Worm (Caenorhabditis elegans) whole organism, L1 larva: ENCODE results near the gene C44B11.1.

Source experiments
- F16B12.6 ChIP-seq: fragments of 150-350 bp; optimal IDR thresholded peaks from 2 replicates; lab custom pipeline; 2014; ENCODE audit warnings: missing biosample characterization, missing genetic modification characterization
- Y116A8C.19 ChIP-seq: sonication (generic microtip); optimal IDR thresholded peaks from 2 replicates; lab custom pipeline; 2016; ENCODE audit warnings: missing compliant biosample characterization, missing genetic modification characterization, borderline replicate concordance
- aly-2 ChIP-seq: fragments of 150-350 bp; optimal IDR thresholded peaks from 2 replicates; lab custom pipeline; 2014; ENCODE audit warnings: missing biosample characterization, missing genetic modification characterization
- ceh-8 ChIP-seq: fragments of 200-800 bp; sonication (Bioruptor generic); optimal IDR thresholded peaks from 2 replicates; lab custom pipeline; 2018; ENCODE audit warnings: mild to moderate bottlenecking, missing genetic modification characterization, moderate library complexity, missing compliant biosample characterization
- ceh-90 ChIP-seq: sonication (generic microtip); optimal IDR thresholded peaks from 2 replicates; lab custom pipeline; 2016; ENCODE audit warnings: missing genetic modification characterization, missing compliant biosample characterization
- dpl-1 ChIP-seq, 3 experiments: fragments of 150-350 bp in 2 of 3; sonication (generic microtip) in 1 of 3; optimal IDR thresholded peaks; 2 replicates each; lab custom pipeline; 2014 to 2017; ENCODE audit warnings: missing biosample characterization in 3 of 3, missing genetic modification characterization in 3 of 3, missing genetic modification reagents in 3 of 3
- efl-1 ChIP-seq, 4 experiments: fragments of 150-350 bp; optimal IDR thresholded peaks in 3 of 4; peaks in 1 of 4; 1 replicate in 1 of 4; 2 replicates in 3 of 4; lab custom pipeline; 2014; ENCODE audit warnings: missing biosample characterization in 2 of 4, missing genetic modification characterization in 2 of 4, missing genetic modification reagents in 2 of 4
- egl-27 ChIP-seq, 2 experiments: fragments of 150-350 bp in 1 of 2; sonication (generic microtip); optimal IDR thresholded peaks; 3 replicates each; lab custom pipeline; 2017 to 2018; ENCODE audit warnings: missing biosample characterization in 2 of 2, missing genetic modification characterization in 2 of 2, missing genetic modification reagents in 2 of 2
- elt-2 ChIP-seq: sonication (generic microtip); optimal IDR thresholded peaks from 2 replicates; lab custom pipeline; 2016; ENCODE audit warnings: missing genetic modification characterization, mild to moderate bottlenecking, inconsistent platforms, missing compliant biosample characterization, missing genetic modification reagents
- elt-3 ChIP-seq, 6 experiments: fragments of 150-350 bp in 1 of 6; sonication (generic microtip); optimal IDR thresholded peaks; 2 replicates each; lab custom pipeline; 2017 to 2018; ENCODE audit warnings: missing biosample characterization in 6 of 6, missing genetic modification characterization in 6 of 6, inconsistent platforms in 1 of 6
- ets-5 ChIP-seq: fragments of 200-800 bp; sonication (Bioruptor generic); IDR thresholded peaks from 2 replicates; pipeline ENCODE4 v1.3.6; 2022; ENCODE audit warnings: missing genetic modification characterization, missing compliant biosample characterization
- fkh-10 ChIP-seq: sonication (generic microtip); optimal IDR thresholded peaks from 2 replicates; lab custom pipeline; 2017; ENCODE audit warnings: missing biosample characterization, missing genetic modification reagents, missing genetic modification characterization
- fkh-4 ChIP-seq: sonication (generic microtip); optimal IDR thresholded peaks from 2 replicates; lab custom pipeline; 2016; ENCODE audit warnings: missing compliant biosample characterization, missing genetic modification characterization, borderline replicate concordance
- fkh-8 ChIP-seq: sonication (generic microtip); optimal IDR thresholded peaks from 2 replicates; lab custom pipeline; 2016; ENCODE audit warnings: mild to moderate bottlenecking, missing genetic modification characterization, missing compliant biosample characterization
- hlh-4 ChIP-seq: sonication (generic microtip); optimal IDR thresholded peaks from 2 replicates; lab custom pipeline; 2016; ENCODE audit warnings: mild to moderate bottlenecking, missing genetic modification characterization, missing compliant biosample characterization
- hpl-2 ChIP-seq: fragments of 150-350 bp; optimal IDR thresholded peaks from 2 replicates; lab custom pipeline; 2014; ENCODE audit warnings: missing biosample characterization, missing genetic modification reagents, missing genetic modification characterization
- irx-1 ChIP-seq: sonication (generic microtip); optimal IDR thresholded peaks from 2 replicates; lab custom pipeline; 2016; ENCODE audit warnings: missing genetic modification characterization, missing compliant biosample characterization
- isw-1 ChIP-seq: fragments of 200-800 bp; sonication (Bioruptor generic); IDR thresholded peaks from 2 replicates; pipeline ENCODE4 v1.3.6; 2022; ENCODE audit warnings: missing genetic modification characterization, missing compliant biosample characterization
- jun-1 ChIP-seq: fragments of 150-350 bp; optimal IDR thresholded peaks from 2 replicates; lab custom pipeline; 2014; ENCODE audit warnings: missing biosample characterization, missing genetic modification reagents, missing genetic modification characterization
- lin-14 ChIP-seq: fragments of 200-800 bp; sonication (Bioruptor generic); optimal IDR thresholded peaks from 2 replicates; lab custom pipeline; 2018; ENCODE audit warnings: mild to moderate bottlenecking, missing genetic modification characterization, moderate library complexity, missing compliant biosample characterization
- lin-35 ChIP-seq, 2 experiments: fragments of 150-350 bp; optimal IDR thresholded peaks; 2 replicates each; lab custom pipeline; 2014; ENCODE audit warnings: missing biosample characterization in 2 of 2, missing genetic modification characterization in 2 of 2, missing genetic modification reagents in 2 of 2
- lir-3 ChIP-seq: sonication (generic microtip); optimal IDR thresholded peaks from 2 replicates; lab custom pipeline; 2016; ENCODE audit warnings: mild to moderate bottlenecking, missing genetic modification characterization, moderate library complexity, missing compliant biosample characterization; ENCODE audit not compliant: poor library complexity
- lsy-2 ChIP-seq, 2 experiments: fragments of 150-350 bp; optimal IDR thresholded peaks; 2 replicates each; lab custom pipeline; 2014; ENCODE audit warnings: missing biosample characterization in 2 of 2, missing genetic modification characterization in 2 of 2
- mep-1 ChIP-seq: fragments of 150-350 bp; optimal IDR thresholded peaks from 2 replicates; lab custom pipeline; 2014; ENCODE audit warnings: missing biosample characterization, missing genetic modification characterization
- nhr-19 ChIP-seq: fragments of 200-800 bp; sonication (Bioruptor generic); conservative IDR thresholded peaks from 2 replicates; pipeline ENCODE4 v1.3.6; 2022; ENCODE audit warnings: missing genetic modification characterization, missing compliant biosample characterization
- nhr-20 ChIP-seq: sonication (generic microtip); optimal IDR thresholded peaks from 2 replicates; lab custom pipeline; 2016; ENCODE audit warnings: mild to moderate bottlenecking, missing genetic modification characterization, missing compliant biosample characterization
- nhr-47 ChIP-seq: sonication (generic microtip); optimal IDR thresholded peaks from 2 replicates; lab custom pipeline; 2016; ENCODE audit warnings: mild to moderate bottlenecking, missing genetic modification characterization, moderate library complexity, missing compliant biosample characterization
- nhr-71 ChIP-seq: sonication (generic microtip); optimal IDR thresholded peaks from 2 replicates; lab custom pipeline; 2016; ENCODE audit warnings: mild to moderate bottlenecking, missing genetic modification characterization, moderate library complexity, missing compliant biosample characterization
- nhr-76 ChIP-seq: sonication (generic microtip); optimal IDR thresholded peaks from 2 replicates; lab custom pipeline; 2017; ENCODE audit warnings: missing biosample characterization, missing genetic modification characterization
- nhr-77 ChIP-seq: fragments of 150-350 bp; optimal IDR thresholded peaks from 2 replicates; lab custom pipeline; 2014; ENCODE audit warnings: missing biosample characterization, missing genetic modification characterization
- nhr-84 ChIP-seq: sonication (generic microtip); optimal IDR thresholded peaks from 2 replicates; lab custom pipeline; 2017; ENCODE audit warnings: missing biosample characterization, missing genetic modification characterization
- pag-3 ChIP-seq: sonication (generic microtip); optimal IDR thresholded peaks from 2 replicates; lab custom pipeline; 2017; ENCODE audit warnings: missing genetic modification characterization, mild to moderate bottlenecking, missing compliant biosample characterization, antibody characterized with exemption, borderline replicate concordance; ENCODE audit not compliant: insufficient read depth
- pax-3 ChIP-seq: fragments of 200-800 bp; sonication (Bioruptor generic); optimal IDR thresholded peaks from 2 replicates; lab custom pipeline; 2018; ENCODE audit warnings: mild to moderate bottlenecking, missing genetic modification characterization, moderate library complexity, missing compliant biosample characterization
- pqm-1 ChIP-seq: sonication (generic microtip); optimal IDR thresholded peaks from 3 replicates; lab custom pipeline; 2017; ENCODE audit warnings: missing biosample characterization, missing genetic modification characterization
- snpc-4 ChIP-seq: fragments of 150-350 bp; optimal IDR thresholded peaks from 2 replicates; lab custom pipeline; 2014; ENCODE audit warnings: missing biosample characterization, missing genetic modification characterization
- sptf-1 ChIP-seq: fragments of 150-350 bp; optimal IDR thresholded peaks from 2 replicates; lab custom pipeline; 2014; ENCODE audit warnings: missing biosample characterization, missing genetic modification characterization
- swsn-7 ChIP-seq: sonication (generic microtip); optimal IDR thresholded peaks from 2 replicates; lab custom pipeline; 2016; ENCODE audit warnings: missing genetic modification characterization, missing compliant biosample characterization
- tbx-2 ChIP-seq: sonication (generic microtip); optimal IDR thresholded peaks from 2 replicates; lab custom pipeline; 2016; ENCODE audit warnings: missing genetic modification characterization, missing compliant biosample characterization
- unc-130 ChIP-seq: fragments of 150-350 bp; optimal IDR thresholded peaks from 2 replicates; lab custom pipeline; 2017; ENCODE audit warnings: missing biosample characterization, missing genetic modification characterization, inconsistent platforms
- unc-30 ChIP-seq: sonication (generic microtip); optimal IDR thresholded peaks from 2 replicates; lab custom pipeline; 2017; ENCODE audit warnings: missing biosample characterization, missing genetic modification characterization
- unc-62 ChIP-seq: fragments of 150-350 bp; optimal IDR thresholded peaks from 2 replicates; lab custom pipeline; 2014; ENCODE audit warnings: missing biosample characterization, missing genetic modification reagents, missing genetic modification characterization
- unc-86 ChIP-seq: sonication (generic microtip); optimal IDR thresholded peaks from 2 replicates; lab custom pipeline; 2016; ENCODE audit warnings: missing genetic modification characterization, missing compliant biosample characterization
- unc-98 ChIP-seq: fragments of 200-800 bp; sonication (Bioruptor generic); IDR thresholded peaks from 2 replicates; pipeline ENCODE4 v1.3.6; 2022; ENCODE audit warnings: missing genetic modification characterization, missing compliant biosample characterization
- xbp-1 ChIP-seq: sonication (generic microtip); optimal IDR thresholded peaks from 2 replicates; lab custom pipeline; 2016; ENCODE audit warnings: missing genetic modification characterization, missing compliant biosample characterization

The C44B11.1 gene

DNA sequence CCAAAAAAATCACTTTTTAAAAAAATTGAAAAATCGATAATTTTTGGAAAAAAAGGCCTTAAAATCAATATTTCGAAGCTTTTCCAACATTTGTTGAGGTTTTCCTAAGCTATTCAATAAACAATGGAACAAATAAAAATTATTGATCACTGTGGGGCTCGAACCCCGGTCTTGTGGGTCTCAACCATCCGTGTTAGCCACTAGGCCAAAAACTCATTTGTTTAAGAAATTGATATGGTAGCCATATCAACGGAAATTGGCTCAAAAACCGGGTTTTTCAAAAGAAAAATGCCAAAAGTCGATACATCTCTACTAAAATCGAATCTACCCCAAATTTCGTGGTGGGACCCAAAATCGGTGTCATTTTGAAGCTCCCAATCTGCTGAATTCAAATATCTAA is 43.1 kb upstream of the C44B11.1 start:
- TF ChIP-seq unc-62 (GFP tag; lab: Kevin White, UChicago) = no peak
- no peak for TF ChIP-seq ceh-90 (tag; lab: Kevin White, UChicago)
- TF ChIP-seq hlh-4 (tag; lab: Kevin White, UChicago) = no peak
- TF ChIP-seq nhr-77 (tag; lab: Kevin White, UChicago) = no peak
- no peak for TF ChIP-seq lsy-2 (tag; optimal IDR thresholded peaks at IDR 0.05; lab: Kevin White, UChicago)
- no peak for TF ChIP-seq snpc-4 (tag; lab: Kevin White, UChicago)
- no peak for TF ChIP-seq nhr-84 (tag; lab: Kevin White, UChicago)
- TF ChIP-seq nhr-20 = no peak
- no peak for TF ChIP-seq Y116A8C.19 (tag; lab: Kevin White, UChicago)
- TF ChIP-seq nhr-47 = no peak
- no peak for TF ChIP-seq ceh-8 (GFP tag; lab: Kevin White, UChicago)
- no peak for TF ChIP-seq xbp-1 (tag; lab: Kevin White, UChicago)
- no peak for TF ChIP-seq irx-1 (tag; lab: Kevin White, UChicago)
- TF ChIP-seq unc-86 (tag; lab: Kevin White, UChicago) = no peak
- no peak for TF ChIP-seq pag-3 (tag; lab: Kevin White, UChicago)
- TF ChIP-seq fkh-4 (tag; lab: Kevin White, UChicago) = no peak

DNA sequence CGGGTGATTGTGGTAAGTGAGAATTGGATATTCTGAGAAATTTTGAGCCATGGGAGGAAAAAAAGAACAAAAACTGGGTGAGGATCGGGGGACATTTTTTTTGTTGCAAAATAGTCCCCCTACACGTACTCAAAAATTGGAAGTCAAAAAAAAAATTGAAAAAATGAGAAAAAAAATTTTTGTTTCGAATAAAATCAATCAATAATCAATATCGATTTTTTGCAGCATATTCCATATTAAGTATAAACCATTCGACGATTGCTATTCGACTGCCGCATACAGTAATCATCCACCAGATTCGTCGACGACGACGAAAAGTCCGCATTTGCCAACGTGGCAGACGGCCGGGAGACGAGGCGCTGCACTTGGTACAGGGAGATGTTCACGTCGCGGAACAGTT is 42.5 kb upstream of the C44B11.1 start:
- no peak for TF ChIP-seq nhr-84 (tag; lab: Kevin White, UChicago)
- no peak for TF ChIP-seq dpl-1 (GFP tag; optimal IDR thresholded peaks at IDR 0.05; lab: Kevin White, UChicago)
- no peak for TF ChIP-seq tbx-2
- TF ChIP-seq aly-2 (tag; lab: Kevin White, UChicago) = no peak
- no peak for TF ChIP-seq F16B12.6 (tag; lab: Kevin White, UChicago)
- TF ChIP-seq lir-3 (tag; lab: Kevin White, UChicago) = no peak
- TF ChIP-seq nhr-76 (tag; lab: Kevin White, UChicago) = no peak
- no peak for TF ChIP-seq pqm-1
- no peak for TF ChIP-seq unc-98 (GFP tag; lab: Robert Waterston, UW)
- no peak for TF ChIP-seq fkh-8
- no peak for TF ChIP-seq nhr-19 (GFP tag; lab: Robert Waterston, UW)

ce11 chrIII:3116969-3117368 is 38.1 kb upstream of the C44B11.1 start:
- TF ChIP-seq nhr-77 (tag; lab: Kevin White, UChicago) = no peak
- TF ChIP-seq pax-3 (tag; lab: Kevin White, UChicago) = no peak
- TF ChIP-seq efl-1 (optimal IDR thresholded peaks at IDR 0.05; lab: Kevin White, UChicago) = no peak
- no peak for TF ChIP-seq efl-1 (GFP tag; optimal IDR thresholded peaks at IDR 0.05 in 1 of 2; lab: Kevin White, UChicago)
- TF ChIP-seq pqm-1 = no peak
- no peak for TF ChIP-seq unc-130 (tag; lab: Kevin White, UChicago)
- TF ChIP-seq nhr-71 = no peak
- no peak for TF ChIP-seq hlh-4 (tag; lab: Kevin White, UChicago)
- TF ChIP-seq jun-1 (tag; lab: Kevin White, UChicago) = peak; percentile 21
- peak in 1 of 2 experiments; percentile 39 for TF ChIP-seq lin-35 (GFP tag; optimal IDR thresholded peaks at IDR 0.05; lab: Kevin White, UChicago)
- no peak for TF ChIP-seq sptf-1 (tag; lab: Kevin White, UChicago)
- peak; percentile 85 for TF ChIP-seq elt-2
- no peak for TF ChIP-seq isw-1 (GFP tag; lab: Robert Waterston, UW)
- no peak for TF ChIP-seq dpl-1 (GFP tag; optimal IDR thresholded peaks at IDR 0.05; lab: Kevin White, UChicago)
- no peak for TF ChIP-seq unc-86 (tag; lab: Kevin White, UChicago)
- TF ChIP-seq fkh-8 = no peak
- no peak for TF ChIP-seq elt-3 (tag; optimal IDR thresholded peaks at IDR 0.05; lab: Kevin White, UChicago)
- TF ChIP-seq hpl-2 = no peak
- no peak for TF ChIP-seq F16B12.6 (tag; lab: Kevin White, UChicago)
- TF ChIP-seq mep-1 (tag; lab: Kevin White, UChicago) = no peak
- TF ChIP-seq swsn-7 = no peak
- TF ChIP-seq ets-5 = no peak
- TF ChIP-seq fkh-10 (GFP tag; lab: Kevin White, UChicago) = no peak
- no peak for TF ChIP-seq pag-3 (tag; lab: Kevin White, UChicago)
- TF ChIP-seq unc-30 = no peak
- no peak for TF ChIP-seq egl-27 (tag; optimal IDR thresholded peaks at IDR 0.05; lab: Kevin White, UChicago)
- TF ChIP-seq lin-14 (GFP tag; lab: Kevin White, UChicago) = no peak
